Fruit fly (Drosophila melanogaster) whole organism: ENCODE data around the gene CG6739.

Experiments
- CG8478 ChIP-seq: fragments of >200 bp; optimal IDR thresholded peaks from 2 replicates; lab custom pipeline; 2018; ENCODE audit warnings: inconsistent platforms
- pan ChIP-seq: fragments of >200 bp; optimal IDR thresholded peaks from 2 replicates; lab custom pipeline; 2017
- usp ChIP-seq: fragments of >200 bp; optimal IDR thresholded peaks from 2 replicates; lab custom pipeline; 2017; ENCODE audit warnings: missing biosample characterization, missing genetic modification characterization, mixed read lengths

DNA sequence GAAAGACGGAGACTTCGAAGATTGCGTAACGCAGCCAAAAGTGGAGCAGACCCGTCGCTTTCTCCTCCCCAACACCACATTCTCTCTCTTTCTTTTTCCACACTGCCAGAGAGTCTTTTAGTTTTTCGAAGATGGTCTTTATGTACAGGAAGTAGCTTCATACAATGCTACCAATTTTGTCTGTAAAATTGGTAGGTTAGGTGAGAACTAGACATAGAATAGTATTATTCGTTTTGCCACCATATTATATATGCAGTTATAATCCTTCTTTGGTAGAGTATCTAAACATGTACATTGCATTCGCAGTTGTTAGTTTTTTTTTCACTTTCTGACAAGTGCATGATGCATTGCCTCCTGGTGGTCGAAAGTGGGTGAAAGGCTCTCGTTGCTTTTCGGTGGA lies 10.8 kb upstream of the CG6739 start:
- TF ChIP-seq pan (lab: Kevin White, UChicago) (no peak), usp (no peak), CG8478 (lab: Kevin White, UChicago) (no peak)
